Fruit fly (Drosophila melanogaster): Measurements from ENCODE around the gene neur.

The neur gene

dm6 chr3R:9054442-9055118 is 15.3 kb upstream of the neur start (continued):
- TF ChIP-seq acj6 (GFP tag; optimal IDR thresholded peaks at IDR 0.05) (peak; percentile 57), CG16779 (tag; optimal IDR thresholded peaks at IDR 0.05) (no peak), CG6792 (GFP tag; optimal IDR thresholded peaks at IDR 0.05) (no peak), Sox102F (GFP tag; optimal IDR thresholded peaks at IDR 0.05) (no peak), CG32006 (GFP tag; optimal IDR thresholded peaks at IDR 0.05) (peak; percentile 75), Hr38 (GFP tag; optimal IDR thresholded peaks at IDR 0.05) (no peak), CG6276 (GFP tag; optimal IDR thresholded peaks at IDR 0.05) (peak; percentile 47), vri (GFP tag; optimal IDR thresholded peaks at IDR 0.05) (peak; percentile 12), achi (GFP tag; optimal IDR thresholded peaks at IDR 0.05) (peak; percentile 60), CG3919 (GFP tag; optimal IDR thresholded peaks at IDR 0.05) (peak; percentile 49), Ets21C (GFP tag; optimal IDR thresholded peaks at IDR 0.05) (no peak), pdm3 (GFP tag; optimal IDR thresholded peaks at IDR 0.05) (peak; percentile 41), Gug (GFP tag; IDR thresholded peaks at IDR 0.05) (no peak), dac (GFP tag; optimal IDR thresholded peaks at IDR 0.05) (peak; percentile 44), Eip75B (GFP tag; optimal IDR thresholded peaks at IDR 0.05) (no peak), CG6854 (GFP tag; optimal IDR thresholded peaks at IDR 0.05) (no peak), CG8119 (GFP tag; IDR thresholded peaks at IDR 0.05) (no peak), CG6808 (GFP tag; optimal IDR thresholded peaks at IDR 0.05) (peak; percentile 20), Ets96B (tag; optimal IDR thresholded peaks at IDR 0.05) (peak; percentile 29), net (GFP tag; optimal IDR thresholded peaks at IDR 0.05) (peak; percentile 43), CG10669 (GFP tag; optimal IDR thresholded peaks at IDR 0.05) (peak; percentile 25), CG9139 (GFP tag; optimal IDR thresholded peaks at IDR 0.05) (no peak)

- TF ChIP-seq CG11902 (GFP tag; optimal IDR thresholded peaks at IDR 0.05): peak; percentile 55
- TF ChIP-seq Lpt (GFP tag; optimal IDR thresholded peaks at IDR 0.05): no peak
- peak in 1 of 2 experiments; percentile 58 for TF ChIP-seq salr (GFP tag; optimal IDR thresholded peaks at IDR 0.05)
- peak; percentile 53 for TF ChIP-seq Smox (GFP tag; optimal IDR thresholded peaks at IDR 0.05)
- no peak for TF ChIP-seq CG1621 (tag; optimal IDR thresholded peaks at IDR 0.05)
- TF ChIP-seq Met (GFP tag; optimal IDR thresholded peaks at IDR 0.05): peak; percentile 62
- TF ChIP-seq Ets96B (tag; optimal IDR thresholded peaks at IDR 0.05): peak; percentile 51
- no peak for TF ChIP-seq Hr38 (GFP tag; optimal IDR thresholded peaks at IDR 0.05)
- no peak for TF ChIP-seq CG6854 (GFP tag; optimal IDR thresholded peaks at IDR 0.05)
- TF ChIP-seq CG3032 (tag; optimal IDR thresholded peaks at IDR 0.05): peak; percentile 58
- no peak for TF ChIP-seq CG8119 (GFP tag; IDR thresholded peaks at IDR 0.05)
- TF ChIP-seq Eip93F (GFP tag; optimal IDR thresholded peaks at IDR 0.05): no peak
- peak; percentile 63 for TF ChIP-seq CG8632 (GFP tag; optimal IDR thresholded peaks at IDR 0.05)
- TF ChIP-seq pdm3 (GFP tag; optimal IDR thresholded peaks at IDR 0.05): peak; percentile 71
- TF ChIP-seq Ets21C (GFP tag; optimal IDR thresholded peaks at IDR 0.05): peak; percentile 28
- peak; percentile 57 for TF ChIP-seq Sox102F (GFP tag; optimal IDR thresholded peaks at IDR 0.05)
- TF ChIP-seq Eip78C (GFP tag): peak; percentile 83
- peak; percentile 58 for TF ChIP-seq OdsH (GFP tag; optimal IDR thresholded peaks at IDR 0.05)
- TF ChIP-seq CG11762 (GFP tag; optimal IDR thresholded peaks at IDR 0.05; ENCODE audit: insufficient read depth): peak; percentile 30
- TF ChIP-seq CG8319 (GFP tag; optimal IDR thresholded peaks at IDR 0.05): peak; percentile 30
- TF ChIP-seq CG6163 (GFP tag; IDR thresholded peaks at IDR 0.05): no peak
- TF ChIP-seq achi (GFP tag; optimal IDR thresholded peaks at IDR 0.05): peak; percentile 58
- no peak for TF ChIP-seq fd85E (GFP tag; optimal IDR thresholded peaks at IDR 0.05)
- TF ChIP-seq spab (GFP tag; optimal IDR thresholded peaks at IDR 0.05): peak; percentile 48
- peak; percentile 47 for TF ChIP-seq CG34406 (GFP tag; optimal IDR thresholded peaks at IDR 0.05)
- TF ChIP-seq CG9139 (GFP tag; optimal IDR thresholded peaks at IDR 0.05): no peak
- no peak for TF ChIP-seq vri (GFP tag; optimal IDR thresholded peaks at IDR 0.05)
- TF ChIP-seq eg (GFP tag; IDR thresholded peaks at IDR 0.05): no peak
- no peak for TF ChIP-seq fkh (GFP tag; optimal IDR thresholded peaks at IDR 0.05)
- no peak for TF ChIP-seq dsx (GFP tag; optimal IDR thresholded peaks at IDR 0.05; ENCODE audit: poor library complexity, severe bottlenecking)
- TF ChIP-seq Sox15 (GFP tag; optimal IDR thresholded peaks at IDR 0.05): peak; percentile 71
- peak; percentile 80 for TF ChIP-seq CG32006 (GFP tag; optimal IDR thresholded peaks at IDR 0.05)
- TF ChIP-seq CG7368 (GFP tag; optimal IDR thresholded peaks at IDR 0.05): peak; percentile 31
- peak; percentile 69 for TF ChIP-seq lz (GFP tag; optimal IDR thresholded peaks at IDR 0.05)
- TF ChIP-seq CG31627 (GFP tag; optimal IDR thresholded peaks at IDR 0.05): peak; percentile 66
- TF ChIP-seq CG11294 (GFP tag; IDR thresholded peaks at IDR 0.05): no peak
- TF ChIP-seq cyc (GFP tag; optimal IDR thresholded peaks at IDR 0.05): peak; percentile 66
Measured at dm6 chr3R:9053850-9054441, 14.7 kb upstream of the neur start.
